Fruit fly (Drosophila melanogaster): ENCODE results near the gene CG15812.

The CG15812 gene

DNA sequence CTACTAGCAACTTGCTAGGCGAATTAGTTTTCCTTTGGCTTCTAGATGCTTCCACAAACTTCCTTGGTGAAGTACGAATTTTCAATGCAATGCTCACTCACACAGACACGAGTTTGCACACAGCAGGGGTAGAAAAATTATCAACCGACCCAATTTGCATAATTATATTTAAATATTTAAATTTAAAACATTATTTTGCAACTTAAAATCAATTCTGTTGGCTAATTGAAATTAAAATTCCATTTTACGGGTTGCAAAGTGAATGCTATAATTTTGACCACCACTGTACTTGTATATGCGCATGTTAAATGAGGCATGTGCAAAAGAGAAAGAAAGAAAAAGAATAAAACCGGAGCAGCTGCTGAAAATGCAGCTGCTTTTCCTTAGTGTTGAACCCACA, 34.3 kb downstream of the CG15812 start:
- peak; percentile 96 for TF ChIP-seq rn (GFP tag; IDR thresholded peaks at IDR 0.05)
- TF ChIP-seq Pif1A (GFP tag; optimal IDR thresholded peaks at IDR 0.05), result peak; percentile 98
- TF ChIP-seq Snoo (tag; optimal IDR thresholded peaks at IDR 0.05), result peak; percentile 94
- peak; percentile 88 for TF ChIP-seq gl (tag; optimal IDR thresholded peaks at IDR 0.05)
- peak; percentile 97 for TF ChIP-seq CG8301 (tag; optimal IDR thresholded peaks at IDR 0.05)
- TF ChIP-seq D1 (tag; optimal IDR thresholded peaks at IDR 0.05), result no peak
- peak; percentile 92 for TF ChIP-seq CG15710 (tag; optimal IDR thresholded peaks at IDR 0.05)
- peak; percentile 98 for TF ChIP-seq Pif1B (GFP tag; optimal IDR thresholded peaks at IDR 0.05)
- no peak for TF ChIP-seq EcR (GFP tag; optimal IDR thresholded peaks at IDR 0.05)
- TF ChIP-seq CG8159 (tag; optimal IDR thresholded peaks at IDR 0.05), result peak; percentile 94
- TF ChIP-seq CG32121 (GFP tag; IDR thresholded peaks at IDR 0.05), result peak; percentile 98
- peak; percentile 99 for TF ChIP-seq CG12605 (GFP tag; IDR thresholded peaks at IDR 0.05)
- TF ChIP-seq CG14655 (GFP tag; optimal IDR thresholded peaks at IDR 0.05), result peak; percentile 96
- TF ChIP-seq CG9948 (tag; optimal IDR thresholded peaks at IDR 0.05), result peak; percentile 93
- peak; percentile 99 for TF ChIP-seq CG4496 (GFP tag; IDR thresholded peaks at IDR 0.05)
- peak; percentile 84 for TF ChIP-seq CG10348 (GFP tag; IDR thresholded peaks at IDR 0.05)
- peak; percentile 96 for TF ChIP-seq CG34367 (tag; optimal IDR thresholded peaks at IDR 0.05)
- peak; percentile 95 for TF ChIP-seq fd96Ca (GFP tag; IDR thresholded peaks at IDR 0.05)
- TF ChIP-seq CG13204 (GFP tag; optimal IDR thresholded peaks at IDR 0.05), result peak; percentile 55
- TF ChIP-seq Ets98B (GFP tag; IDR thresholded peaks at IDR 0.05), result peak; percentile 98
- peak; percentile 96 for TF ChIP-seq CG17806 (tag; optimal IDR thresholded peaks at IDR 0.05)

DNA sequence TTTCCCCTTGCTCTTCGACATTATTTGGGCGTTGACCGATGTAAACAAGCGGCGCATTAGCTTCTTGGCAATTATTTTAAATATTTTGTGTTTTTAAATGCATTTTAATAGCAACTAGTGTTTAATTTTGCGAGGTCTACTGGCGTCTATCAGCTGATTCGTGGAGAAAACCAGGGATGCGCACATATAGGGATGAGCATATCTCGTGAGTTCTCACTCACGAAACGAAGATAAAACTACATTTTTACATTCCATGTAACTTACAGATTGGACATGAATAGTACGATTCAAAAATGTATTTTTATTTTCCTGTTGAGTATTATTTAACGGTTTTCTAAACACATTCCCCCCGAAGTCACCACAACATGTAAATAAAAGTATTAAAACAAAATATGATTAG, 37.7 kb downstream of the CG15812 start, which contains the start of gene CG14966:
CG14966 (minus strand) TSS at position 168 of the 400 bp plus-strand sequence.
- peak; percentile 6 for TF ChIP-seq gl (tag; optimal IDR thresholded peaks at IDR 0.05)
- no peak for TF ChIP-seq CG34367 (tag; optimal IDR thresholded peaks at IDR 0.05)
- TF ChIP-seq CG12605 (GFP tag; IDR thresholded peaks at IDR 0.05), result 0 out of 2 replicates have a peak, but pooled peaks have one; percentile 19

DNA sequence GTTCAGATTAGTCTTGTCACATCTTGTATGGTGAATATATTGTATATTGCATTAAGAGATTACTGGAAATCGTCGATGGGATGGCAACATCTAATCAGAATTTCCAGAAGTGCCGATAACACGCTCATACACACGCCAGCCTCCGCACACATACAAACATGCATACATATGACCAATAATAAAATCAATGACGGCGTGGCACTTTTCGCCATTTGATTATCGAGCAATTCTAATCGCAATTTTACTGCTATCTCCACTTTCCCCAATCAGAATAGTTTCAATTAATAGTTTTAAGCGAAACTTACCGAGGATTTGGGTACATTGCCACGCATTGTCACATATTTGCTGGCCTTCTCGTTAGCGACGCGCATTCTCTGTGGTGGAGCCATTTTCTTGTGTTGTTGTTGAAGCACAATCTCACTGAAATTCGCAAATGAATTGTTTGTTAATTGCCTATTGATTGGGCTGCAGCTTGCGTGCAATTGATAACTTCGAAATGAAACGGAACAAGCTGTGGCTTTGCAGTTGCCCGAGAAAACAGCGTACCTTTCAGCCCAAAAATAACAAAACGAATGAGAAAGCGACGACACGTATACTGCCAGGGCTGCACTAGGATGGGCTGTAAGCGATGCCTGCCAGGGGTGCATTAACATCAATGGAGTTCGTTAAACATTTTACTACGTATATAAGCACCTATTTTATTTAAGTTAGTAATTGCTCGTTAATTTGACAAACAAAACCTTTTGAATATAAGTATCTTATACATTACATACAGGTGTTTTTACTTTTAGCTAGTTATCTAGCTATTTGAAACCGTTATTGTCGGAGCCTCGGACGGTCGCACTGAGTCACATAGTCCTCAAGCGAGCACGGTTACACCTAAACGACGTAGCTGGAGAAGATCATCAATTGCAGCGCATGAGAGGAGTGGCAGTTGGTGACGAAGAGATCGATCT, 38.9 kb downstream of the CG15812 start, which contains the start of the genes CG32276 and gry:
CG32276 (minus strand) TSS at position 601 of the 956 bp plus-strand sequence.
gry (plus strand) TSS at position 644 of the 956 bp plus-strand sequence.
- TF ChIP-seq CG13204 (GFP tag; optimal IDR thresholded peaks at IDR 0.05) (no peak), CG8159 (tag; optimal IDR thresholded peaks at IDR 0.05) (no peak), CG12605 (GFP tag; IDR thresholded peaks at IDR 0.05) (peak; percentile 22; the same call in 1 of the 2 replicates), Pif1B (GFP tag; optimal IDR thresholded peaks at IDR 0.05) (no peak), Snoo (tag; optimal IDR thresholded peaks at IDR 0.05) (no peak), CG10348 (GFP tag; IDR thresholded peaks at IDR 0.05) (no peak), EcR (GFP tag; optimal IDR thresholded peaks at IDR 0.05) (peak; percentile 35), fd96Ca (GFP tag; IDR thresholded peaks at IDR 0.05) (peak; percentile 77; the same call in 2 of the 3 replicates), CG8301 (tag; optimal IDR thresholded peaks at IDR 0.05) (no peak), Ets98B (GFP tag; IDR thresholded peaks at IDR 0.05) (peak; percentile 58; the same call in 1 of the 2 replicates), CG9948 (tag; optimal IDR thresholded peaks at IDR 0.05) (no peak), CG15710 (tag; optimal IDR thresholded peaks at IDR 0.05) (peak; percentile 56), CG17806 (tag; optimal IDR thresholded peaks at IDR 0.05) (peak; percentile 49), CG14655 (GFP tag; optimal IDR thresholded peaks at IDR 0.05) (no peak), rn (GFP tag; IDR thresholded peaks at IDR 0.05) (0 out of 2 replicates have a peak, but pooled peaks have one; percentile 32), gl (tag; optimal IDR thresholded peaks at IDR 0.05) (no peak), CG32121 (GFP tag; IDR thresholded peaks at IDR 0.05) (peak; percentile 76), Pif1A (GFP tag; optimal IDR thresholded peaks at IDR 0.05) (no peak), CG34367 (tag; optimal IDR thresholded peaks at IDR 0.05) (peak; percentile 50), CG4496 (GFP tag; IDR thresholded peaks at IDR 0.05) (peak; percentile 54; the same call in 2 of the 3 replicates), D1 (tag; optimal IDR thresholded peaks at IDR 0.05) (no peak)

DNA sequence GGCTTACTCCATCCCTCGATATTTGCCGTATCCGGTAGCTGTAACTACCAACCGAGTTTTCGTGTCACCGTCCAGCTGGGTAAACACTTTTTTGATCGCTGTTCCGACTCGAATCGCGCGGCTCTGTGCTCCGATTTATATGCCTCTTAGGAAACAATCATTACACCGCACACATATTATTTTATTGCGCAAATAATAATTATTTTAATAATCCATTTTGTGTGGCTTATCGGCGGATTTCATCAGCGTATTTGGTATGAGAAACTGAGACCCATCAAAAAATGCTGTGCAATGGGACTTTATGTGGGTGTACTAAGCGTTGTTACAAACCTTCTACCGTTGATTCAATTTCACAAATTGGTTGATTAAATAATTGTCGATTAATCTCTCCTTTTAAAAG, 43.3 kb downstream of the CG15812 start, which contains the start of gene CG32271:
CG32271 (minus strand) TSS at position 101 of the 400 bp plus-strand sequence.
- no peak for TF ChIP-seq rn (GFP tag; IDR thresholded peaks at IDR 0.05)
- no peak for TF ChIP-seq CG9948 (tag; optimal IDR thresholded peaks at IDR 0.05)
- TF ChIP-seq Snoo (tag; optimal IDR thresholded peaks at IDR 0.05), result no peak
- no peak for TF ChIP-seq Ets98B (GFP tag; IDR thresholded peaks at IDR 0.05)
- TF ChIP-seq CG17806 (tag; optimal IDR thresholded peaks at IDR 0.05), result no peak
- no peak for TF ChIP-seq CG8301 (tag; optimal IDR thresholded peaks at IDR 0.05)
- TF ChIP-seq Pif1B (GFP tag; optimal IDR thresholded peaks at IDR 0.05), result no peak
- no peak for TF ChIP-seq CG13204 (GFP tag; optimal IDR thresholded peaks at IDR 0.05)
- no peak for TF ChIP-seq CG32121 (GFP tag; IDR thresholded peaks at IDR 0.05)
- no peak for TF ChIP-seq D1 (tag; optimal IDR thresholded peaks at IDR 0.05)
- TF ChIP-seq CG4496 (GFP tag; IDR thresholded peaks at IDR 0.05), result no peak
- no peak for TF ChIP-seq CG10348 (GFP tag; IDR thresholded peaks at IDR 0.05)
- no peak for TF ChIP-seq fd96Ca (GFP tag; IDR thresholded peaks at IDR 0.05)
- TF ChIP-seq Pif1A (GFP tag; optimal IDR thresholded peaks at IDR 0.05), result no peak
- no peak for TF ChIP-seq CG14655 (GFP tag; optimal IDR thresholded peaks at IDR 0.05)
- no peak for TF ChIP-seq CG12605 (GFP tag; IDR thresholded peaks at IDR 0.05)

DNA sequence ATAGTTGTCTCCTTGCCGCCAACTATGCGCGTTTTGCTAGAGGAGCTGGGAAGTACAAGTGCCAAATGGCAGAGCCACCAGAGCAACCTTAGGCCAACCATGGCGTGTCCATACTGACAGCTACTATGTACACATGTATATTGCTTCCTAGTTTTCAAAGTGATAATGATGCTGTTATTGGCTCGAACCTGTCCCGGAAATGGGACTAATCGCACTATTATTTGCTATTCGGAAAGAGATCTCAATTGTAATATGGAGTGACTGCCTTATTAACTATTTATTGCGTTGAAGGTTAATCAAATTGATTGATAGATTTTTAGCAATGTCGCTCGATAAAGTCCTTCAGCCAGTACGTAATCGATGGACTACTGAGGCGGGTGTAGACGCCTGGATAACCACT, 44.6 kb downstream of the CG15812 start, which contains the start of gene CG33159:
CG33159 (minus strand) TSS at position 101 of the 400 bp plus-strand sequence.
- TF ChIP-seq CG14655 (GFP tag; optimal IDR thresholded peaks at IDR 0.05), result no peak
- no peak for TF ChIP-seq Ets98B (GFP tag; IDR thresholded peaks at IDR 0.05)
- no peak for TF ChIP-seq CG8159 (tag; optimal IDR thresholded peaks at IDR 0.05)
- TF ChIP-seq D1 (tag; optimal IDR thresholded peaks at IDR 0.05), result no peak
- no peak for TF ChIP-seq CG17806 (tag; optimal IDR thresholded peaks at IDR 0.05)
- no peak for TF ChIP-seq CG10348 (GFP tag; IDR thresholded peaks at IDR 0.05)
- no peak for TF ChIP-seq Pif1B (GFP tag; optimal IDR thresholded peaks at IDR 0.05)
- TF ChIP-seq fd96Ca (GFP tag; IDR thresholded peaks at IDR 0.05), result no peak
- TF ChIP-seq CG9948 (tag; optimal IDR thresholded peaks at IDR 0.05), result no peak
- TF ChIP-seq CG34367 (tag; optimal IDR thresholded peaks at IDR 0.05), result no peak
- no peak for TF ChIP-seq rn (GFP tag; IDR thresholded peaks at IDR 0.05)
- no peak for TF ChIP-seq CG8301 (tag; optimal IDR thresholded peaks at IDR 0.05)

Data from whole organism, pupa.